Worm (Caenorhabditis elegans) whole organism, L2 larva: ENCODE measurements around the gene famk-1.
A peak's percentile ranks its signal among the peaks of the same experiment; 100 is the strongest.

ENCODE experiments used
- C34F6.9 ChIP-seq: fragments of 150-350 bp; optimal IDR thresholded peaks from 2 replicates; lab custom pipeline; 2014; ENCODE audit warnings: missing biosample characterization, missing genetic modification characterization
- F13H6.1 ChIP-seq: sonication (generic microtip); optimal IDR thresholded peaks from 2 replicates; lab custom pipeline; 2016; ENCODE audit warnings: missing genetic modification characterization, missing compliant biosample characterization
- R02D3.7 ChIP-seq: fragments of 150-350 bp; optimal IDR thresholded peaks from 2 replicates; lab custom pipeline; 2014; ENCODE audit warnings: missing biosample characterization, missing genetic modification characterization
- Y55F3AM.14 ChIP-seq: fragments of 200-800 bp; sonication (Bioruptor generic); optimal IDR thresholded peaks from 2 replicates; lab custom pipeline; 2018; ENCODE audit warnings: mild to moderate bottlenecking, missing genetic modification characterization, missing compliant biosample characterization
- ZK546.5 ChIP-seq: sonication (generic microtip); optimal IDR thresholded peaks from 2 replicates; lab custom pipeline; 2017; ENCODE audit warnings: missing biosample characterization, missing genetic modification characterization
- alr-1 ChIP-seq: fragments of 150-350 bp; optimal IDR thresholded peaks from 2 replicates; lab custom pipeline; 2014; ENCODE audit warnings: missing biosample characterization, missing genetic modification characterization
- aly-2 ChIP-seq: fragments of 150-350 bp; optimal IDR thresholded peaks from 2 replicates; lab custom pipeline; 2014; ENCODE audit warnings: missing biosample characterization, missing genetic modification characterization
- ama-1 ChIP-seq: fragments of 150-350 bp; optimal IDR thresholded peaks from 2 replicates; lab custom pipeline; 2018; ENCODE audit warnings: inconsistent platforms
- blmp-1 ChIP-seq: sonication (generic microtip); optimal IDR thresholded peaks from 2 replicates; lab custom pipeline; 2017; ENCODE audit warnings: missing genetic modification characterization, mild to moderate bottlenecking, missing compliant biosample characterization, antibody characterized with exemption, moderate library complexity; ENCODE audit not compliant: insufficient read depth
- ceh-16 ChIP-seq: fragments of 150-350 bp; optimal IDR thresholded peaks from 2 replicates; lab custom pipeline; 2014; ENCODE audit warnings: missing biosample characterization, missing genetic modification characterization
- ceh-82 ChIP-seq: fragments of 150-350 bp; optimal IDR thresholded peaks from 2 replicates; lab custom pipeline; 2014; ENCODE audit warnings: missing biosample characterization, missing genetic modification characterization
- crh-2 ChIP-seq: sonication (generic microtip); optimal IDR thresholded peaks from 2 replicates; lab custom pipeline; 2017; ENCODE audit warnings: missing biosample characterization, missing genetic modification characterization
- dmd-4 ChIP-seq: sonication (generic microtip); optimal IDR thresholded peaks from 2 replicates; lab custom pipeline; 2017; ENCODE audit warnings: missing biosample characterization, missing genetic modification characterization
- egl-27 ChIP-seq: sonication (generic microtip); optimal IDR thresholded peaks from 3 replicates; lab custom pipeline; 2017; ENCODE audit warnings: missing biosample characterization, missing genetic modification reagents, missing genetic modification characterization
- elt-1 ChIP-seq: fragments of 150-350 bp; optimal IDR thresholded peaks from 2 replicates; lab custom pipeline; 2014; ENCODE audit warnings: missing biosample characterization, missing genetic modification characterization
- elt-3 ChIP-seq: sonication (generic microtip); optimal IDR thresholded peaks from 2 replicates; lab custom pipeline; 2017; ENCODE audit warnings: missing biosample characterization, missing genetic modification characterization
- fos-1 ChIP-seq: fragments of 150-350 bp; optimal IDR thresholded peaks from 2 replicates; lab custom pipeline; 2014; ENCODE audit warnings: missing biosample characterization, missing genetic modification characterization
- gmeb-1 ChIP-seq: fragments of 150-350 bp; optimal IDR thresholded peaks from 2 replicates; lab custom pipeline; 2014; ENCODE audit warnings: missing biosample characterization, missing genetic modification characterization
- lin-11 ChIP-seq: fragments of 150-350 bp; sonication (generic microtip); optimal IDR thresholded peaks from 2 replicates; lab custom pipeline; 2014; ENCODE audit warnings: missing biosample characterization, missing genetic modification characterization, inconsistent platforms, mixed read lengths
- lin-13 ChIP-seq: fragments of 150-350 bp; optimal IDR thresholded peaks from 2 replicates; lab custom pipeline; 2014; ENCODE audit warnings: missing biosample characterization, missing genetic modification reagents, missing genetic modification characterization
- lin-39 ChIP-seq: fragments of 150-350 bp; optimal IDR thresholded peaks from 2 replicates; lab custom pipeline; 2014; ENCODE audit warnings: missing biosample characterization, missing genetic modification reagents, missing genetic modification characterization
- lsy-2 ChIP-seq, 2 experiments: fragments of 150-350 bp in 1 of 2; sonication (generic microtip) in 1 of 2; optimal IDR thresholded peaks; 2 replicates each; lab custom pipeline; 2014 to 2017; ENCODE audit warnings: missing biosample characterization in 2 of 2, missing genetic modification characterization in 2 of 2
- mab-5 ChIP-seq: fragments of 150-350 bp; optimal IDR thresholded peaks from 2 replicates; lab custom pipeline; 2014; ENCODE audit warnings: missing biosample characterization, missing genetic modification characterization
- mbf-1 ChIP-seq: sonication (generic microtip); optimal IDR thresholded peaks from 2 replicates; lab custom pipeline; 2017; ENCODE audit warnings: missing biosample characterization, missing genetic modification characterization
- mdl-1 ChIP-seq, 2 experiments: fragments of 150-350 bp in 1 of 2; sonication (generic microtip) in 1 of 2; optimal IDR thresholded peaks; 2 replicates each; lab custom pipeline; 2017; ENCODE audit warnings: missing biosample characterization in 2 of 2, missing genetic modification characterization in 2 of 2
- nhr-10 ChIP-seq: sonication (generic microtip); optimal IDR thresholded peaks from 2 replicates; lab custom pipeline; 2017; ENCODE audit warnings: missing biosample characterization, missing genetic modification characterization
- nhr-11 ChIP-seq: fragments of 150-350 bp; optimal IDR thresholded peaks from 2 replicates; lab custom pipeline; 2014; ENCODE audit warnings: missing biosample characterization, missing genetic modification characterization
- nhr-12 ChIP-seq: fragments of 150-350 bp; optimal IDR thresholded peaks from 2 replicates; lab custom pipeline; 2014; ENCODE audit warnings: missing biosample characterization, missing genetic modification characterization
- nhr-129 ChIP-seq: fragments of 150-350 bp; optimal IDR thresholded peaks from 2 replicates; lab custom pipeline; 2014; ENCODE audit warnings: missing biosample characterization, missing genetic modification characterization
- nhr-21 ChIP-seq: fragments of 150-350 bp; optimal IDR thresholded peaks from 2 replicates; lab custom pipeline; 2014; ENCODE audit warnings: missing biosample characterization, missing genetic modification characterization
- nhr-23 ChIP-seq: fragments of 150-350 bp; optimal IDR thresholded peaks from 2 replicates; lab custom pipeline; 2014; ENCODE audit warnings: missing biosample characterization, missing genetic modification reagents, missing genetic modification characterization
- nhr-237 ChIP-seq: fragments of 150-350 bp; optimal IDR thresholded peaks from 2 replicates; lab custom pipeline; 2014; ENCODE audit warnings: missing biosample characterization, missing genetic modification characterization
- nhr-25 ChIP-seq: fragments of 150-350 bp; sonication (generic microtip); optimal IDR thresholded peaks from 3 replicates; lab custom pipeline; 2014; ENCODE audit warnings: missing biosample characterization, missing genetic modification characterization
- nhr-6 ChIP-seq: fragments of 150-350 bp; optimal IDR thresholded peaks from 2 replicates; lab custom pipeline; 2014; ENCODE audit warnings: missing biosample characterization, missing genetic modification characterization
- nhr-77 ChIP-seq: fragments of 150-350 bp; optimal IDR thresholded peaks from 2 replicates; lab custom pipeline; 2014; ENCODE audit warnings: missing biosample characterization, missing genetic modification characterization
- peb-1 ChIP-seq: fragments of 150-350 bp; optimal IDR thresholded peaks from 2 replicates; lab custom pipeline; 2014; ENCODE audit warnings: missing biosample characterization, missing genetic modification characterization
- sem-4 ChIP-seq: fragments of 150-350 bp; optimal IDR thresholded peaks from 2 replicates; lab custom pipeline; 2014; ENCODE audit warnings: missing biosample characterization, missing genetic modification reagents, missing genetic modification characterization
- skn-1 ChIP-seq: sonication (generic microtip); optimal IDR thresholded peaks from 2 replicates; lab custom pipeline; 2017; ENCODE audit warnings: missing biosample characterization, missing genetic modification characterization
- sma-3 ChIP-seq: sonication (generic microtip); optimal IDR thresholded peaks from 2 replicates; lab custom pipeline; 2016; ENCODE audit warnings: missing genetic modification reagents, missing genetic modification characterization, missing compliant biosample characterization
- sma-9 ChIP-seq, 2 experiments: fragments of 150-350 bp in 1 of 2; sonication (generic microtip) in 1 of 2; optimal IDR thresholded peaks; 2 replicates each; lab custom pipeline; 2014 to 2016; ENCODE audit warnings: missing genetic modification characterization in 2 of 2, mild to moderate bottlenecking in 1 of 2, missing biosample characterization in 1 of 2, missing compliant biosample characterization in 1 of 2, missing genetic modification reagents in 1 of 2, moderate library complexity in 1 of 2
- snpc-4 ChIP-seq: fragments of 150-350 bp; optimal IDR thresholded peaks from 2 replicates; lab custom pipeline; 2014; ENCODE audit warnings: missing biosample characterization, missing genetic modification characterization
- unc-39 ChIP-seq: fragments of 150-350 bp; optimal IDR thresholded peaks from 2 replicates; lab custom pipeline; 2014; ENCODE audit warnings: missing biosample characterization, missing genetic modification characterization
- unc-55 ChIP-seq: fragments of 150-350 bp; sonication (generic microtip); optimal IDR thresholded peaks from 3 replicates; lab custom pipeline; 2014; ENCODE audit warnings: missing biosample characterization, missing genetic modification reagents, missing genetic modification characterization
- unc-62 ChIP-seq: fragments of 150-350 bp; optimal IDR thresholded peaks from 2 replicates; lab custom pipeline; 2014; ENCODE audit warnings: missing biosample characterization, missing genetic modification reagents, missing genetic modification characterization
- zag-1 ChIP-seq: fragments of 150-350 bp; optimal IDR thresholded peaks from 2 replicates; lab custom pipeline; 2014; ENCODE audit warnings: missing biosample characterization, missing genetic modification characterization
- ztf-1 ChIP-seq: fragments of 200-800 bp; sonication (Bioruptor generic); conservative IDR thresholded peaks from 2 replicates; pipeline ENCODE4 v1.3.6; 2022; ENCODE audit warnings: missing genetic modification characterization, missing compliant biosample characterization
- ztf-11 ChIP-seq: sonication (generic microtip); optimal IDR thresholded peaks from 2 replicates; lab custom pipeline; 2017; ENCODE audit warnings: missing biosample characterization, missing genetic modification characterization
- ztf-4 ChIP-seq: fragments of 150-350 bp; optimal IDR thresholded peaks from 2 replicates; lab custom pipeline; 2014; ENCODE audit warnings: missing biosample characterization, missing genetic modification characterization

The famk-1 gene

ce11 chrX:15189823-15190222 lies 23.2 kb downstream of the famk-1 start, which contains the start of gene T10B10.4:
Gene T10B10.4, plus strand, starts transcription at chrX:15190123.
- TF ChIP-seq lsy-2 (tag; optimal IDR thresholded peaks at IDR 0.05; lab: Kevin White, UChicago) (no peak), peb-1 (no peak), nhr-237 (tag; lab: Kevin White, UChicago) (no peak), ama-1 (no peak), unc-55 (GFP tag; lab: Kevin White, UChicago) (no peak), nhr-6 (no peak), nhr-25 (no peak), mbf-1 (tag; lab: Kevin White, UChicago) (no peak), gmeb-1 (tag; lab: Kevin White, UChicago) (no peak), nhr-129 (tag; lab: Kevin White, UChicago) (no peak), aly-2 (tag; lab: Kevin White, UChicago) (no peak), dmd-4 (tag; lab: Kevin White, UChicago) (no peak), lin-13 (GFP tag; lab: Kevin White, UChicago) (no peak), unc-62 (no peak), alr-1 (no peak), R02D3.7 (tag; lab: Kevin White, UChicago) (no peak), mab-5 (tag; lab: Kevin White, UChicago) (no peak)

- TF ChIP-seq zag-1 (tag; lab: Kevin White, UChicago) (peak; percentile 79), nhr-25 (no peak), R02D3.7 (tag; lab: Kevin White, UChicago) (no peak), skn-1 (no peak), lin-39 (tag; lab: Kevin White, UChicago) (no peak), elt-1 (tag; lab: Kevin White, UChicago) (no peak), alr-1 (no peak), egl-27 (peak; percentile 77), unc-55 (GFP tag; lab: Kevin White, UChicago) (peak; percentile 82), sem-4 (tag; lab: Kevin White, UChicago) (peak; percentile 84), crh-2 (peak; percentile 71), nhr-77 (tag; lab: Kevin White, UChicago) (no peak), nhr-129 (tag; lab: Kevin White, UChicago) (peak; percentile 86), nhr-6 (no peak), lin-11 (peak; percentile 31), lsy-2 (tag; optimal IDR thresholded peaks at IDR 0.05; lab: Kevin White, UChicago) (peak in 1 of 2 experiments; percentile 72), sma-3 (GFP tag; lab: Kevin White, UChicago) (no peak), peb-1 (no peak), snpc-4 (tag; lab: Kevin White, UChicago) (peak; percentile 16), nhr-10 (tag; lab: Kevin White, UChicago) (no peak), aly-2 (tag; lab: Kevin White, UChicago) (no peak), mdl-1 (tag; optimal IDR thresholded peaks at IDR 0.05; lab: Kevin White, UChicago) (peak; percentile 43 to 58), ceh-82 (peak; percentile 23), elt-3 (tag; lab: Kevin White, UChicago) (no peak), nhr-237 (tag; lab: Kevin White, UChicago) (no peak), nhr-12 (no peak), sma-9 (GFP tag; optimal IDR thresholded peaks at IDR 0.05; lab: Kevin White, UChicago) (peak; percentile 87), sma-9 (tag; optimal IDR thresholded peaks at IDR 0.05; lab: Kevin White, UChicago) (no peak), mab-5 (tag; lab: Kevin White, UChicago) (peak; percentile 79), C34F6.9 (tag; lab: Kevin White, UChicago) (peak; percentile 75), dmd-4 (tag; lab: Kevin White, UChicago) (no peak), gmeb-1 (tag; lab: Kevin White, UChicago) (no peak), nhr-11 (no peak), blmp-1 (tag; lab: Kevin White, UChicago) (no peak), F13H6.1 (tag; lab: Kevin White, UChicago) (peak; percentile 95), ceh-16 (no peak), unc-62 (no peak), nhr-21 (tag; lab: Kevin White, UChicago) (peak; percentile 9), nhr-23 (no peak), Y55F3AM.14 (no peak), ztf-11 (no peak), ama-1 (no peak), fos-1 (tag; lab: Kevin White, UChicago) (peak; percentile 5), ZK546.5 (tag; lab: Kevin White, UChicago) (no peak), mbf-1 (tag; lab: Kevin White, UChicago) (no peak), ztf-4 (tag; lab: Kevin White, UChicago) (peak; percentile 85), ztf-1 (GFP tag; lab: Robert Waterston, UW) (no peak), unc-39 (tag; lab: Kevin White, UChicago) (no peak), lin-13 (GFP tag; lab: Kevin White, UChicago) (peak; percentile 63)
- TF ChIP-seq, all 48 proteins: peak for 19
These were observed 23.9 kb downstream of the famk-1 start for ce11 chrX:15188986-15189675.
